Fruit fly (Drosophila melanogaster) whole organism, wandering third instar larva: ENCODE measurements around the gene Dlip1.

Experiments
- Sp1 ChIP-seq: fragments of 200-800 bp; sonication (Bioruptor generic); optimal IDR thresholded peaks from 3 replicates; lab custom pipeline; 2019; ENCODE audit warnings: missing biosample characterization, mild to moderate bottlenecking, missing genetic modification characterization, moderate library complexity
- rgr ChIP-seq: fragments of 200-800 bp; sonication (Bioruptor generic); optimal IDR thresholded peaks from 3 replicates; lab custom pipeline; 2016; ENCODE audit warnings: missing biosample characterization, mild to moderate bottlenecking, missing genetic modification characterization

DNA sequence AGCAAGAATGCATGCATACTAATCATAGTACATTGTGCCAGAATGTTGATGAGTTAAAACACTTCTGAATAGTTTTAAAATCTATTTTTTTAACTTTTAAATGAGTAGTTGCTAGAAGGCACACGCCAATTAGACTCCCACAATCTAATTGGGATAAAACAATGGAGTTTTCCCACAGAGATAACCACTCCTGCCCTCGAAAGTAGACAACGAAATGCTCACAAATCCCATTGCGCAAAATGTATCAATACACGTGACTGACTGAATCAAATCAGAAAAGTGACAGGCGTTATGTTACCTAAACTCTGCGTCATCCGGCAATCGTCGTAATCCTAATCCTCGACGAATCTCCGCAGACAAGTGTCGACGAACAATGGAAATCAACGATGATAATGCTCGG, 40.6 kb upstream of the Dlip1 start:
- TF ChIP-seq Sp1 (GFP tag; lab: Kevin White, UChicago) (no peak), rgr (GFP tag; lab: Kevin White, UChicago) (no peak)
